Fruit fly (Drosophila melanogaster): ENCODE results near the gene Nmdmc.

dm6 chr3R:9049091-9049981 lies 1.0 kb downstream of the Nmdmc start:
- no peak for TF ChIP-seq psq (optimal IDR thresholded peaks at IDR 0.05)
- TF ChIP-seq CG8478 (optimal IDR thresholded peaks at IDR 0.05), result no peak
- TF ChIP-seq pan (optimal IDR thresholded peaks at IDR 0.05), result no peak

Measured in whole organism.